Fruit fly (Drosophila melanogaster): ENCODE measurements around the gene mamo.

Gene mamo

DNA sequence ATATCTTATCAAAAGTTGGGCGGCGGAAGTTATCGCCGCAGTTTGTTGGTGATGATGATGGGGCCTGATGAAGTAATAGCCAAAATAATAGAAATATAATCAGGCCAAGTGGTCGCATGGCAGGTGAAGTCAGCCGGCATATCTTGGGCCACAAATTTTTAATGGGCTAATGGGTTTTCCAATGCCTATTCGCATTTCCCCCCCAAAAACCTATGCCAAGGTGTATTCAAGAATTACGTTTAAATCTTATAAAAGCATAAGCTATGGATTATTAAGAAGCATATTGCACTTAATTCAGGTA, 172.2 kb downstream of the mamo start:
- no peak for TF ChIP-seq CG5204 (GFP tag; optimal IDR thresholded peaks at IDR 0.05)
- TF ChIP-seq tj (GFP tag; optimal IDR thresholded peaks at IDR 0.05): no peak
- TF ChIP-seq CG11617 (GFP tag; optimal IDR thresholded peaks at IDR 0.05): no peak
- TF ChIP-seq CG12768 (GFP tag; optimal IDR thresholded peaks at IDR 0.05): no peak
- TF ChIP-seq Mnt (GFP tag; optimal IDR thresholded peaks at IDR 0.05): no peak
- no peak for TF ChIP-seq CG33017 (tag; optimal IDR thresholded peaks at IDR 0.05)
- no peak for TF ChIP-seq Hr96 (GFP tag; optimal IDR thresholded peaks at IDR 0.05)
- no peak for TF ChIP-seq bab1 (GFP tag; optimal IDR thresholded peaks at IDR 0.05)
- TF ChIP-seq toe (GFP tag; optimal IDR thresholded peaks at IDR 0.05): no peak
- TF ChIP-seq cnc (optimal IDR thresholded peaks at IDR 0.05): no peak
- TF ChIP-seq Crg-1 (GFP tag; optimal IDR thresholded peaks at IDR 0.05): no peak
- TF ChIP-seq CG14711 (tag; optimal IDR thresholded peaks at IDR 0.05): no peak

DNA sequence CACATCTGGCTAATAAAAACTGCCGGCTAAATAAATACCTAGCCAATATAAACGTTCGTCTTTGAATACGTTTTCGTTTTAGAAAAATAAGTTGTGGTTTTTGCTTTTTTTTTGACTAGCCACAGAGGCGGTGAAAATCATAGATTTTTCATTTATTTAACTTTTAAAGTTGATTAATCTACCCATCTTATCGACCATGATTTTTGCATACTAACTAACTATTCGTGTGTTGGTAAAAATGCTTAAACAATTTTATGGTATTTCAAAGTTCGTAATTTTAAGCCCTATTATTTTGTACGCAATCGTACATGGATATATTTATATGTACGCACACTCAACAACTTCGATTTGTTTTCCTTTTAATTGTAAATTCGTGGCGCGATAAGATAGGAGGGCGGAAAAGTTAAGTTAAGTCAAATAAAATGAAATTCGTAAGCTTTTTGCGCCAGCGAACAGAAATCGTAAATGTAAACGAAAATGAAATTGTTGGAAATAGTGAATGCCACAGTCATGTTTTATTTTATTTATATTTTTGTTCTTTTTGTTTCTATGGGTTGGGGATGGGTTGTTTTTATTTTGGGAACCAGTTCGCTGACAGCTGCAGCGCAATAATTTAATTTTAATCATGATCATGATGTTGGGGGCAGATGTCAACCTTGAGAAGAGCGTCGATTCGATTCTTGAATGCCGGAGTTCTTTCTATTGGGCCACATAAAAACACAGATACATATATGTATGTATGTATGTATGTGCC, 172.7 kb downstream of the mamo start:
- TF ChIP-seq CG33017 (tag; optimal IDR thresholded peaks at IDR 0.05): no peak
- no peak for TF ChIP-seq Mnt (GFP tag; optimal IDR thresholded peaks at IDR 0.05)
- TF ChIP-seq ovo (GFP tag; optimal IDR thresholded peaks at IDR 0.05): no peak
- peak; percentile 44 for TF ChIP-seq tj (GFP tag; optimal IDR thresholded peaks at IDR 0.05)
- no peak for TF ChIP-seq CG7045 (GFP tag; optimal IDR thresholded peaks at IDR 0.05)
- no peak for TF ChIP-seq pad (GFP tag; optimal IDR thresholded peaks at IDR 0.05)
- no peak for TF ChIP-seq bab1 (GFP tag; optimal IDR thresholded peaks at IDR 0.05)
- no peak for TF ChIP-seq cic (GFP tag; optimal IDR thresholded peaks at IDR 0.05)
- TF ChIP-seq CG14711 (tag; optimal IDR thresholded peaks at IDR 0.05): peak; percentile 52
- TF ChIP-seq CG1620 (GFP tag; optimal IDR thresholded peaks at IDR 0.05): no peak
- no peak for TF ChIP-seq Crg-1 (GFP tag; optimal IDR thresholded peaks at IDR 0.05)
- no peak for TF ChIP-seq Hr96 (GFP tag; optimal IDR thresholded peaks at IDR 0.05)
- peak; percentile 35 for TF ChIP-seq CG7101 (tag; optimal IDR thresholded peaks at IDR 0.05)
- no peak for TF ChIP-seq CG5204 (GFP tag; optimal IDR thresholded peaks at IDR 0.05)
- no peak for TF ChIP-seq CG12768 (GFP tag; optimal IDR thresholded peaks at IDR 0.05)
- peak; percentile 82 for TF ChIP-seq kay (GFP tag; ENCODE audit: borderline replicate concordance)
- TF ChIP-seq CG11617 (GFP tag; optimal IDR thresholded peaks at IDR 0.05): peak; percentile 39

DNA sequence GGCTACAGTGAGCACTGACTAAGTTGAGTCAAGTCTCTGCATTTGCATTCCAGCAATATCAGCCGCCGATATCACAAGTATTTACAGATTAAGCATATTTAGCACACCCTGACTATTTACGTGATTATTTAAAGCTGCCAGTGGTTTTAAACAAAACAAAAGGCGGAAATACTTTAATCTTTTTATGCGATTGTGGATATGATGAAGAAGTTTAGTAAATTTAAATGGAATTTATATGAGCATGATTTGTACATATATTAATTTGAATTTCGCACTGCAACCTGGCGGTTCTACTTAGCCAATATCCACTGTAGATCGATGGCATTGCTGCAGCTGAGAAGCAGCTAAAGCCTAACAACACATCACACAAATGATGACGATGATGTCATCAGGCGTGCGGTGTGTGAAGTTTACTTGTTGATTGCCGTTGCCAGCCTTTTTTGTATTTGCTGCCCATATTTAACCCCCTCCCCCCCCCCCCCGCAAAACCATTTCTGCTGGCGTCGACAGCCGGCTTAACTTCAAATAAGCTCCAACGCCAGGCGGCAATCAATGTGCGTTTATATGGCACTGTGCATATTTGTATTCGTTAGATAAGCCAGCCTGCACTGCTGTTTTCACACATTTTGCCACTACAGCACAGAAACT, 174.7 kb downstream of the mamo start:
- TF ChIP-seq Hr96 (GFP tag; optimal IDR thresholded peaks at IDR 0.05) (peak; percentile 60), Mnt (GFP tag; optimal IDR thresholded peaks at IDR 0.05) (no peak), CG12768 (GFP tag; optimal IDR thresholded peaks at IDR 0.05) (peak; percentile 40), CG1620 (GFP tag; optimal IDR thresholded peaks at IDR 0.05) (no peak), CG5204 (GFP tag; optimal IDR thresholded peaks at IDR 0.05) (peak; percentile 69), kay (GFP tag; ENCODE audit: borderline replicate concordance) (peak; percentile 55), pad (GFP tag; optimal IDR thresholded peaks at IDR 0.05) (peak; percentile 50), CG7101 (tag; optimal IDR thresholded peaks at IDR 0.05) (peak; percentile 52), CG7045 (GFP tag; optimal IDR thresholded peaks at IDR 0.05) (peak; percentile 66), bab1 (GFP tag; optimal IDR thresholded peaks at IDR 0.05) (peak; percentile 42), tj (GFP tag; optimal IDR thresholded peaks at IDR 0.05) (peak; percentile 62), cic (GFP tag; optimal IDR thresholded peaks at IDR 0.05) (peak; percentile 45), ovo (GFP tag; optimal IDR thresholded peaks at IDR 0.05) (peak; percentile 3), CG11617 (GFP tag; optimal IDR thresholded peaks at IDR 0.05) (peak; percentile 71), Clk (GFP tag; optimal IDR thresholded peaks at IDR 0.05) (peak; percentile 17), cnc (optimal IDR thresholded peaks at IDR 0.05) (no peak), CG33017 (tag; optimal IDR thresholded peaks at IDR 0.05) (peak; percentile 45), toe (GFP tag; optimal IDR thresholded peaks at IDR 0.05) (peak; percentile 61), CG14711 (tag; optimal IDR thresholded peaks at IDR 0.05) (peak; percentile 50), Crg-1 (GFP tag; optimal IDR thresholded peaks at IDR 0.05) (no peak)

DNA sequence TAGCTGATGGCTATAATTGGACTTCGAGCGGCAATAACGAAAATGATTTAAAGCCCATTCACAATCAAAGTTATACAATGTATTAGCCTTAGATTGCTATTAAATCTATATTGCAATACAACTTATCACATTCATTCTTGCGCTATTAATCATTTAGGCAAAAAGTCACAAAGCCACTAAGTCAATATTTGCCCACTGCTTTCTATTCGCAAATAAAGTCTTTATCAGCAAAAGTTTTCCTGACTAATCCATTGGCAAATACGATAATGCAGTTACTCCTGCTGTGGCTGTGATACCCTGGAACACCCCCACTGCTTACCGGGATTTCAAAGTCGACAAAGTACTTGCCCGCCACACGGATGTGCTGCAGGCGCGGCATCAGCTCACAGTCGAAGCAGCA, 176.3 kb downstream of the mamo start:
- TF ChIP-seq kay (GFP tag; ENCODE audit: borderline replicate concordance) (peak; percentile 1), CG7101 (tag; optimal IDR thresholded peaks at IDR 0.05) (peak; percentile 62), ovo (GFP tag; optimal IDR thresholded peaks at IDR 0.05) (peak; percentile 53), cic (GFP tag; optimal IDR thresholded peaks at IDR 0.05) (peak; percentile 86), Mnt (GFP tag; optimal IDR thresholded peaks at IDR 0.05) (no peak), pad (GFP tag; optimal IDR thresholded peaks at IDR 0.05) (peak; percentile 47), cnc (optimal IDR thresholded peaks at IDR 0.05) (no peak), CG33017 (tag; optimal IDR thresholded peaks at IDR 0.05) (peak; percentile 5), Crg-1 (GFP tag; optimal IDR thresholded peaks at IDR 0.05) (peak; percentile 21), CG12768 (GFP tag; optimal IDR thresholded peaks at IDR 0.05) (peak; percentile 62), CG11617 (GFP tag; optimal IDR thresholded peaks at IDR 0.05) (peak; percentile 37), CG14711 (tag; optimal IDR thresholded peaks at IDR 0.05) (peak; percentile 25), CG7045 (GFP tag; optimal IDR thresholded peaks at IDR 0.05) (peak; percentile 21), tj (GFP tag; optimal IDR thresholded peaks at IDR 0.05) (no peak)

dm6 chrX:13811480-13811879, 178.8 kb downstream of the mamo start, which contains the start of gene CG11095:
Gene CG11095 (plus strand): TSS chrX:13811684.
- TF ChIP-seq cnc (optimal IDR thresholded peaks at IDR 0.05) (no peak), CG12768 (GFP tag; optimal IDR thresholded peaks at IDR 0.05) (peak; percentile 45)

DNA sequence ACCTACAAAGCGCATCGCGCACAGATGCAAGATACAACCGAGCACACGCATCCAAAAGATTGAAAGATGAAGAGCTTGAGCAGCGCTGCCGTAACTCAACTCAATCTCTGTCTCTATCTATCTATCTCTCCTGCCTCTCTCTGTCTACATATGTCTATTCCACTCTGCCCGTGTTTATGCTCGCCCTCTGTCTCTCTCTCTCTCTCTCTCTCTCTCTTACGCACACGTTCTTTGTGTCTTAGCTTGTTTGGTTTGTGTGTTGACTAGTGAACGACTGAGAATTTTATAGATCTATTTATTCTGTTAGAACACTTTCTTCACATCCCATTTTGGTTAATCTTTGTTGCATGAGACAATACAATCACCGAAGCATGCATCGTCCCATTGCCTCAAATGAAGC, 184.8 kb downstream of the mamo start:
- TF ChIP-seq bab1 (GFP tag; optimal IDR thresholded peaks at IDR 0.05): no peak
- TF ChIP-seq Clk (GFP tag; optimal IDR thresholded peaks at IDR 0.05): no peak
- no peak for TF ChIP-seq CG14711 (tag; optimal IDR thresholded peaks at IDR 0.05)
- no peak for TF ChIP-seq Mnt (GFP tag; optimal IDR thresholded peaks at IDR 0.05)
- TF ChIP-seq Crg-1 (GFP tag; optimal IDR thresholded peaks at IDR 0.05): no peak
- TF ChIP-seq CG7045 (GFP tag; optimal IDR thresholded peaks at IDR 0.05): no peak
- TF ChIP-seq CG1620 (GFP tag; optimal IDR thresholded peaks at IDR 0.05): no peak
- TF ChIP-seq CG11617 (GFP tag; optimal IDR thresholded peaks at IDR 0.05): no peak
- no peak for TF ChIP-seq CG5204 (GFP tag; optimal IDR thresholded peaks at IDR 0.05)
- no peak for TF ChIP-seq pad (GFP tag; optimal IDR thresholded peaks at IDR 0.05)
- no peak for TF ChIP-seq toe (GFP tag; optimal IDR thresholded peaks at IDR 0.05)
- no peak for TF ChIP-seq ovo (GFP tag; optimal IDR thresholded peaks at IDR 0.05)
- TF ChIP-seq CG33017 (tag; optimal IDR thresholded peaks at IDR 0.05): no peak
- no peak for TF ChIP-seq CG12768 (GFP tag; optimal IDR thresholded peaks at IDR 0.05)

Data from whole organism, adult.